Worm (Caenorhabditis elegans): ENCODE measurements around the gene chmp-7.

The chmp-7 gene

ce11 chrII:9057035-9057668 is 2.4 kb downstream of the chmp-7 start, which contains the start of gene rpl-32:
rpl-32 (minus strand) TSS chrII:9057085.
- TF ChIP-seq snpc-4 (GFP tag; optimal IDR thresholded peaks at IDR 0.05) (no peak), snpc-4 (tag; optimal IDR thresholded peaks at IDR 0.05) (peak; percentile 8 to 26 (median 20)), C06A6.2 (GFP tag; conservative IDR thresholded peaks at IDR 0.05) (no peak), Y56A3A.18 (GFP tag; IDR thresholded peaks at IDR 0.05) (no peak), athp-1 (tag; optimal IDR thresholded peaks at IDR 0.05) (no peak), hsf-1 (GFP tag; IDR thresholded peaks at IDR 0.05) (no peak), K12H6.12 (tag; optimal IDR thresholded peaks at IDR 0.05) (peak; percentile 19), F52B5.7 (tag; optimal IDR thresholded peaks at IDR 0.05) (no peak), ceh-79 (tag; optimal IDR thresholded peaks at IDR 0.05) (no peak), zfh-2 (GFP tag; conservative IDR thresholded peaks at IDR 0.05) (no peak), snpc-1.1 (tag; optimal IDR thresholded peaks at IDR 0.05; ENCODE audit: insufficient read depth) (no peak), sptf-2 (GFP tag; optimal IDR thresholded peaks at IDR 0.05) (no peak), nhr-120 (GFP tag; IDR thresholded peaks at IDR 0.05) (no peak), die-1 (tag; optimal IDR thresholded peaks at IDR 0.05) (no peak), F23B12.7 (tag; optimal IDR thresholded peaks at IDR 0.05; ENCODE audit: insufficient read depth) (peak; percentile 66), nhr-179 (tag; optimal IDR thresholded peaks at IDR 0.05) (no peak), mes-4 (tag; optimal IDR thresholded peaks at IDR 0.05) (no peak), ztf-6 (GFP tag; IDR thresholded peaks at IDR 0.05) (no peak), snpc-1.3 (tag; optimal IDR thresholded peaks at IDR 0.05; ENCODE audit: insufficient read depth) (peak; percentile 71), Y95B8A.8 (GFP tag; IDR thresholded peaks at IDR 0.05) (no peak), tbp1 (GFP tag; optimal IDR thresholded peaks at IDR 0.05) (peak; percentile 61), F10E7.11 (tag; optimal IDR thresholded peaks at IDR 0.05) (no peak), F39B2.1 (GFP tag; IDR thresholded peaks at IDR 0.05) (no peak), zim-3 (tag; optimal IDR thresholded peaks at IDR 0.05) (no peak), ztf-22 (GFP tag; optimal IDR thresholded peaks at IDR 0.05) (no peak), Y53G8AR.9 (GFP tag; conservative IDR thresholded peaks at IDR 0.05) (no peak), unc-62 (GFP tag; optimal IDR thresholded peaks at IDR 0.05) (no peak), mcd-1 (GFP tag; IDR thresholded peaks at IDR 0.05) (peak; percentile 95), repo-1 (tag; optimal IDR thresholded peaks at IDR 0.05) (no peak), ceh-58 (GFP tag; IDR thresholded peaks at IDR 0.05) (no peak), let-526 (GFP tag; IDR thresholded peaks at IDR 0.05) (no peak), ccch-3 (GFP tag; optimal IDR thresholded peaks at IDR 0.05) (no peak), egl-44 (GFP tag; IDR thresholded peaks at IDR 0.05) (no peak), somi-1 (GFP tag; optimal IDR thresholded peaks at IDR 0.05) (no peak), T26A5.8 (tag; optimal IDR thresholded peaks at IDR 0.05) (no peak), B0261.1 (tag; optimal IDR thresholded peaks at IDR 0.05) (no peak), atf-7 (tag; optimal IDR thresholded peaks at IDR 0.05) (no peak), ztf-28 (GFP tag; IDR thresholded peaks at IDR 0.05) (no peak), nfyb-1 (GFP tag; IDR thresholded peaks at IDR 0.05) (0 out of 2 replicates have a peak, but pooled peaks have one; percentile 46), akir-1 (GFP tag; optimal IDR thresholded peaks at IDR 0.05) (no peak), xnd-1 (tag; optimal IDR thresholded peaks at IDR 0.05) (no peak), lin-54 (GFP tag; optimal IDR thresholded peaks at IDR 0.05) (peak; percentile 71), lag-1 (GFP tag; IDR thresholded peaks at IDR 0.05) (no peak), let-607 (tag; optimal IDR thresholded peaks at IDR 0.05) (peak in 1 of 2 experiments; percentile 54), aptf-3 (GFP tag; IDR thresholded peaks at IDR 0.05) (no peak), dpff-1 (tag; optimal IDR thresholded peaks at IDR 0.05) (no peak), hlh-26 (GFP tag; conservative IDR thresholded peaks at IDR 0.05) (no peak), attf-3 (GFP tag; conservative IDR thresholded peaks at IDR 0.05) (peak; percentile 63), ztf-25 (GFP tag; IDR thresholded peaks at IDR 0.05) (no peak)
